Worm (Caenorhabditis elegans) whole organism, L1 larva: ENCODE results near the gene dsl-6.

Experiments used
- ama-1 ChIP-seq: fragments of 150-350 bp; optimal IDR thresholded peaks from 2 replicates; lab custom pipeline; 2014
- egl-27 ChIP-seq, 2 experiments: fragments of 150-350 bp in 1 of 2; sonication (generic microtip); optimal IDR thresholded peaks; 3 replicates each; lab custom pipeline; 2017 to 2018; ENCODE audit warnings: missing biosample characterization in 2 of 2, missing genetic modification characterization in 2 of 2, missing genetic modification reagents in 2 of 2
- elt-2 ChIP-seq: sonication (generic microtip); optimal IDR thresholded peaks from 2 replicates; lab custom pipeline; 2016; ENCODE audit warnings: missing genetic modification characterization, mild to moderate bottlenecking, inconsistent platforms, missing compliant biosample characterization, missing genetic modification reagents
- fkh-10 ChIP-seq: sonication (generic microtip); optimal IDR thresholded peaks from 2 replicates; lab custom pipeline; 2017; ENCODE audit warnings: missing biosample characterization, missing genetic modification reagents, missing genetic modification characterization
- isw-1 ChIP-seq: fragments of 200-800 bp; sonication (Bioruptor generic); IDR thresholded peaks from 2 replicates; pipeline ENCODE4 v1.3.6; 2022; ENCODE audit warnings: missing genetic modification characterization, missing compliant biosample characterization
- lin-13 ChIP-seq: fragments of 150-350 bp; optimal IDR thresholded peaks from 2 replicates; lab custom pipeline; 2014; ENCODE audit warnings: missing biosample characterization, missing genetic modification reagents, missing genetic modification characterization
- nhr-237 ChIP-seq: fragments of 150-350 bp; optimal IDR thresholded peaks from 2 replicates; lab custom pipeline; 2014; ENCODE audit warnings: missing biosample characterization, missing genetic modification characterization
- nhr-28 ChIP-seq: fragments of 150-350 bp; optimal IDR thresholded peaks from 2 replicates; lab custom pipeline; 2014; ENCODE audit warnings: missing biosample characterization, missing genetic modification characterization
- sup-37 ChIP-seq: fragments of 200-800 bp; sonication (Bioruptor generic); optimal IDR thresholded peaks from 2 replicates; lab custom pipeline; 2018; ENCODE audit warnings: mild to moderate bottlenecking, missing genetic modification characterization, missing compliant biosample characterization
- unc-62 ChIP-seq: fragments of 150-350 bp; optimal IDR thresholded peaks from 2 replicates; lab custom pipeline; 2014; ENCODE audit warnings: missing biosample characterization, missing genetic modification reagents, missing genetic modification characterization
- zag-1 ChIP-seq: fragments of 150-350 bp; optimal IDR thresholded peaks from 2 replicates; lab custom pipeline; 2014; ENCODE audit warnings: missing biosample characterization, missing genetic modification characterization
- ztf-4 ChIP-seq: fragments of 150-350 bp; optimal IDR thresholded peaks from 2 replicates; lab custom pipeline; 2014; ENCODE audit warnings: missing biosample characterization, missing genetic modification characterization

ce11 chrIV:11352768-11353167 is 45.3 kb downstream of the dsl-6 start:
- TF ChIP-seq elt-2 (tag; lab: Kevin White, UChicago) (no peak), ztf-4 (tag; lab: Kevin White, UChicago) (no peak), unc-62 (GFP tag; lab: Kevin White, UChicago) (no peak), sup-37 (GFP tag; lab: Kevin White, UChicago) (no peak), nhr-237 (tag; lab: Kevin White, UChicago) (no peak), nhr-28 (tag; lab: Kevin White, UChicago) (no peak), isw-1 (GFP tag; lab: Robert Waterston, UW) (no peak), lin-13 (GFP tag; lab: Kevin White, UChicago) (no peak), fkh-10 (GFP tag; lab: Kevin White, UChicago) (no peak), egl-27 (tag; optimal IDR thresholded peaks at IDR 0.05; lab: Kevin White, UChicago) (no peak), zag-1 (no peak), ama-1 (lab: Kevin White, UChicago) (no peak)
